Fruit fly (Drosophila melanogaster) whole organism, pupa: Measurements from ENCODE around the gene Prosalpha6T.

Experiments used
- CG12605 ChIP-seq: fragments of 200-800 bp; sonication (Bioruptor generic); IDR thresholded peaks from 2 replicates; pipeline ENCODE4 v1.3.6; 2022; ENCODE audit warnings: missing biosample characterization, missing genetic modification characterization
- CG14655 ChIP-seq: fragments of 200-800 bp; sonication (Bioruptor generic); optimal IDR thresholded peaks from 3 replicates; lab custom pipeline; 2017; ENCODE audit warnings: mild to moderate bottlenecking, missing biosample characterization, missing genetic modification reagents, missing genetic modification characterization
- CG4496 ChIP-seq: fragments of 200-800 bp; sonication (Bioruptor generic); IDR thresholded peaks from 3 replicates; pipeline ENCODE4 v1.3.6; 2022; ENCODE audit warnings: missing biosample characterization, missing genetic modification characterization
- CG8159 ChIP-seq: fragments of 200-800 bp; sonication (Bioruptor generic); optimal IDR thresholded peaks from 3 replicates; lab custom pipeline; 2018; ENCODE audit warnings: missing biosample characterization, mild to moderate bottlenecking, missing genetic modification characterization, moderate library complexity
- CG9948 ChIP-seq: fragments of 200-800 bp; sonication (Bioruptor generic); optimal IDR thresholded peaks from 2 replicates; lab custom pipeline; 2018; ENCODE audit warnings: missing biosample characterization, mild to moderate bottlenecking, missing genetic modification characterization, moderate library complexity
- D1 ChIP-seq: fragments of 200-800 bp; sonication (Bioruptor generic); optimal IDR thresholded peaks from 2 replicates; lab custom pipeline; 2018; ENCODE audit warnings: missing biosample characterization, mild to moderate bottlenecking, missing genetic modification characterization, moderate library complexity
- EcR ChIP-seq: fragments of 200-800 bp; sonication (Bioruptor generic); optimal IDR thresholded peaks from 3 replicates; lab custom pipeline; 2019; ENCODE audit warnings: missing biosample characterization, missing genetic modification characterization, mild to moderate bottlenecking, moderate library complexity, missing genetic modification reagents
- fd96Ca ChIP-seq: fragments of 200-800 bp; sonication (Bioruptor generic); IDR thresholded peaks from 3 replicates; pipeline ENCODE4 v1.3.6; 2022; ENCODE audit warnings: missing biosample characterization, missing genetic modification characterization

DNA sequence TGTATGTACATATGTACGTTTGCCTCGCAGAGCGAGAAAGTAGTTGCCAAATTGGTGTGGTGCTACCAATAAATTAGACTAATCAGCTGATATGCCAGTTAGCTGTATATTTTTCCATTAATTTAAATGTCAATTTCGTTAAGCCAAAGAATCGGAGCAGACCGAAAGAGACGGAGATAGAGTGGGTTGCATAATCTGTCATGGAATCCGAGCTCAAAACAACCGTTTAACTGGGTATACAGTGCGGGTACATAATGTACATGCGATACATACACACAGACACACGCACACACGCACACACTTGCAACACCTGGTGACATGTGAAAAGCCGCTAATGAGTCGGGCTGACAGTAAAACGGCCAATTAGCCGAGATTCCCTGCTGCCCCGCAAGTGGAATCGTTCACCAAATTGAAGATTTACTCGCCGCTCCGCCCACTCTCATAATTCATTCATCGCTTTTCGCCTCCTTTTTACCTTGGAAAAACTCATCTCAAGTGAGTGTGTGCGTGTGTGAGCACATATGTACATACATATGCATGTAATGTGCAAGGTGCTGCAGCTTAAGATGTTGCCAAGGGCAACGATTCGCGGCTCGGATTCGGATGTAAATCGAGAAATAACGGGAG, 40.7 kb upstream of the Prosalpha6T start:
- TF ChIP-seq CG8159 (tag; lab: Kevin White, UChicago) (no peak), fd96Ca (GFP tag; lab: Robert Waterston, UW) (no peak), D1 (tag; lab: Kevin White, UChicago) (no peak), CG9948 (tag; lab: Kevin White, UChicago) (no peak), CG14655 (GFP tag; lab: Kevin White, UChicago) (no peak), EcR (GFP tag; lab: Kevin White, UChicago) (no peak), CG4496 (GFP tag; lab: Robert Waterston, UW) (no peak), CG12605 (GFP tag; lab: Robert Waterston, UW) (no peak)
